Worm (Caenorhabditis elegans) whole organism, L3 larva: Measurements from ENCODE around the gene unc-129.

Source experiments
- R02D3.7 ChIP-seq: fragments of 150-350 bp; optimal IDR thresholded peaks from 2 replicates; lab custom pipeline; 2014; ENCODE audit warnings: missing biosample characterization, missing genetic modification characterization
- ZK546.5 ChIP-seq: sonication (generic microtip); optimal IDR thresholded peaks from 2 replicates; lab custom pipeline; 2017; ENCODE audit warnings: missing biosample characterization, missing genetic modification characterization
- aly-2 ChIP-seq: fragments of 150-350 bp; optimal IDR thresholded peaks from 2 replicates; lab custom pipeline; 2014; ENCODE audit warnings: missing biosample characterization, missing genetic modification characterization
- ama-1 ChIP-seq: fragments of 150-350 bp; optimal IDR thresholded peaks from 2 replicates; lab custom pipeline; 2018
- ceh-16 ChIP-seq: sonication (generic microtip); optimal IDR thresholded peaks from 2 replicates; lab custom pipeline; 2017; ENCODE audit warnings: missing biosample characterization, missing genetic modification characterization
- ceh-82 ChIP-seq: fragments of 150-350 bp; optimal IDR thresholded peaks from 2 replicates; lab custom pipeline; 2014; ENCODE audit warnings: missing biosample characterization, missing genetic modification characterization
- ceh-9 ChIP-seq: sonication (generic microtip); optimal IDR thresholded peaks from 2 replicates; lab custom pipeline; 2018; ENCODE audit warnings: missing biosample characterization, missing genetic modification characterization
- daf-12 ChIP-seq: fragments of 150-350 bp; optimal IDR thresholded peaks from 2 replicates; lab custom pipeline; 2014; ENCODE audit warnings: missing biosample characterization, missing genetic modification reagents, missing genetic modification characterization
- egl-27 ChIP-seq: sonication (generic microtip); optimal IDR thresholded peaks from 4 replicates; lab custom pipeline; 2017; ENCODE audit warnings: missing biosample characterization, missing genetic modification reagents, missing genetic modification characterization
- egl-5 ChIP-seq: fragments of 150-350 bp; optimal IDR thresholded peaks from 2 replicates; lab custom pipeline; 2017; ENCODE audit warnings: missing biosample characterization, missing genetic modification reagents, missing genetic modification characterization, inconsistent platforms
- elt-1 ChIP-seq: fragments of 150-350 bp; optimal IDR thresholded peaks from 2 replicates; lab custom pipeline; 2014; ENCODE audit warnings: missing biosample characterization, missing genetic modification characterization
- eor-1 ChIP-seq, 2 experiments: fragments of 150-350 bp; optimal IDR thresholded peaks; 2 replicates each; lab custom pipeline; 2014 to 2018; ENCODE audit warnings: missing biosample characterization in 2 of 2, missing genetic modification characterization in 2 of 2
- fkh-10 ChIP-seq: sonication (generic microtip); optimal IDR thresholded peaks from 2 replicates; lab custom pipeline; 2017; ENCODE audit warnings: missing biosample characterization, missing genetic modification reagents, missing genetic modification characterization
- fkh-2 ChIP-seq: fragments of 150-350 bp; optimal IDR thresholded peaks from 2 replicates; lab custom pipeline; 2014; ENCODE audit warnings: missing biosample characterization, missing genetic modification reagents, missing genetic modification characterization
- fos-1 ChIP-seq: fragments of 150-350 bp; optimal IDR thresholded peaks from 2 replicates; lab custom pipeline; 2014; ENCODE audit warnings: missing biosample characterization, missing genetic modification characterization
- hmg-11 ChIP-seq: sonication (generic microtip); optimal IDR thresholded peaks from 2 replicates; lab custom pipeline; 2016; ENCODE audit warnings: missing genetic modification characterization, missing compliant biosample characterization
- jun-1 ChIP-seq: fragments of 150-350 bp; optimal IDR thresholded peaks from 2 replicates; lab custom pipeline; 2014; ENCODE audit warnings: missing biosample characterization, missing genetic modification reagents, missing genetic modification characterization
- lin-15B ChIP-seq: fragments of 150-350 bp; optimal IDR thresholded peaks from 2 replicates; lab custom pipeline; 2014; ENCODE audit warnings: missing biosample characterization, missing genetic modification characterization
- lin-39 ChIP-seq: fragments of 150-350 bp; optimal IDR thresholded peaks from 2 replicates; lab custom pipeline; 2018; ENCODE audit warnings: missing biosample characterization, missing genetic modification reagents, missing genetic modification characterization
- mdl-1 ChIP-seq: fragments of 150-350 bp; optimal IDR thresholded peaks from 2 replicates; lab custom pipeline; 2014; ENCODE audit warnings: missing biosample characterization, missing genetic modification characterization
- mml-1 ChIP-seq: fragments of 150-350 bp; sonication (generic microtip); optimal IDR thresholded peaks from 3 replicates; lab custom pipeline; 2014; ENCODE audit warnings: missing biosample characterization, missing genetic modification characterization
- nfya-1 ChIP-seq: sonication (generic microtip); optimal IDR thresholded peaks from 2 replicates; lab custom pipeline; 2017; ENCODE audit warnings: missing genetic modification characterization, mild to moderate bottlenecking, missing compliant biosample characterization, antibody characterized with exemption, moderate library complexity; ENCODE audit not compliant: insufficient read depth
- nhr-11 ChIP-seq: fragments of 150-350 bp; optimal IDR thresholded peaks from 2 replicates; lab custom pipeline; 2014; ENCODE audit warnings: missing biosample characterization, missing genetic modification characterization
- nhr-12 ChIP-seq: fragments of 150-350 bp; optimal IDR thresholded peaks from 2 replicates; lab custom pipeline; 2014; ENCODE audit warnings: missing biosample characterization, missing genetic modification characterization
- nhr-23 ChIP-seq: fragments of 150-350 bp; optimal IDR thresholded peaks from 2 replicates; lab custom pipeline; 2014; ENCODE audit warnings: missing biosample characterization, missing genetic modification reagents, missing genetic modification characterization
- nhr-28 ChIP-seq: fragments of 150-350 bp; optimal IDR thresholded peaks from 2 replicates; lab custom pipeline; 2014; ENCODE audit warnings: missing biosample characterization, missing genetic modification characterization
- nhr-67 ChIP-seq: fragments of 150-350 bp; optimal IDR thresholded peaks from 2 replicates; lab custom pipeline; 2014; ENCODE audit warnings: missing biosample characterization, missing genetic modification characterization
- nhr-77 ChIP-seq: fragments of 150-350 bp; optimal IDR thresholded peaks from 2 replicates; lab custom pipeline; 2014; ENCODE audit warnings: missing biosample characterization, missing genetic modification characterization
- pqm-1 ChIP-seq: fragments of 150-350 bp; optimal IDR thresholded peaks from 2 replicates; lab custom pipeline; 2017; ENCODE audit warnings: missing biosample characterization, missing genetic modification characterization, inconsistent platforms
- sea-2 ChIP-seq: fragments of 150-350 bp; sonication (generic microtip); optimal IDR thresholded peaks from 4 replicates; lab custom pipeline; 2014; ENCODE audit warnings: missing biosample characterization, missing genetic modification reagents, missing genetic modification characterization
- skn-1 ChIP-seq: fragments of 150-350 bp; optimal IDR thresholded peaks from 2 replicates; lab custom pipeline; 2014; ENCODE audit warnings: missing biosample characterization, missing genetic modification characterization
- snpc-4 ChIP-seq: fragments of 150-350 bp; optimal IDR thresholded peaks from 2 replicates; lab custom pipeline; 2014; ENCODE audit warnings: missing biosample characterization, missing genetic modification characterization
- tbx-2 ChIP-seq: sonication (generic microtip); optimal IDR thresholded peaks from 2 replicates; lab custom pipeline; 2016; ENCODE audit warnings: mild to moderate bottlenecking, missing genetic modification characterization, missing compliant biosample characterization
- unc-39 ChIP-seq: sonication (generic microtip); optimal IDR thresholded peaks from 4 replicates; lab custom pipeline; 2017; ENCODE audit warnings: missing biosample characterization, missing genetic modification characterization
- unc-62 ChIP-seq: fragments of 150-350 bp; sonication (generic microtip); optimal IDR thresholded peaks from 4 replicates; lab custom pipeline; 2014; ENCODE audit warnings: missing biosample characterization, missing genetic modification reagents, missing genetic modification characterization
- ztf-11 ChIP-seq: fragments of 150-350 bp; optimal IDR thresholded peaks from 2 replicates; lab custom pipeline; 2014; ENCODE audit warnings: missing biosample characterization, missing genetic modification characterization
- ztf-4 ChIP-seq: fragments of 150-350 bp; optimal IDR thresholded peaks from 2 replicates; lab custom pipeline; 2014; ENCODE audit warnings: missing biosample characterization, missing genetic modification characterization

Gene unc-129

ce11 chrIV:9007947-9008346, 2.7 kb upstream of the unc-129 start:
- TF ChIP-seq skn-1 (tag; lab: Kevin White, UChicago) (no peak), fos-1 (no peak), nhr-12 (no peak), mdl-1 (tag; lab: Kevin White, UChicago) (no peak), tbx-2 (no peak), nhr-77 (tag; lab: Kevin White, UChicago) (no peak), egl-27 (no peak), lin-39 (tag; lab: Kevin White, UChicago) (no peak), nhr-28 (no peak), unc-39 (no peak)

ce11 chrIV:9002636-9003035, 2.6 kb downstream of the unc-129 start, which contains the start of gene C53D6.8:
TSS of gene C53D6.8 (minus strand) at chrIV:9002736.
- TF ChIP-seq nhr-23 (tag; lab: Kevin White, UChicago), result no peak
- no peak for TF ChIP-seq ztf-11
- no peak for TF ChIP-seq fkh-2
- TF ChIP-seq R02D3.7 (tag; lab: Kevin White, UChicago), result no peak
- TF ChIP-seq fkh-10 (GFP tag; lab: Kevin White, UChicago), result no peak
- no peak for TF ChIP-seq ZK546.5 (tag; lab: Kevin White, UChicago)
- no peak for TF ChIP-seq aly-2 (tag; lab: Kevin White, UChicago)
- TF ChIP-seq skn-1 (tag; lab: Kevin White, UChicago), result no peak
- no peak for TF ChIP-seq jun-1 (tag; lab: Kevin White, UChicago)
- TF ChIP-seq elt-1 (tag; lab: Kevin White, UChicago), result no peak

ce11 chrIV:9001184-9001583, 4.0 kb downstream of the unc-129 start:
- TF ChIP-seq daf-12, result no peak
- TF ChIP-seq nhr-11 (tag; lab: Kevin White, UChicago), result no peak
- TF ChIP-seq ceh-82 (tag; lab: Kevin White, UChicago), result no peak
- TF ChIP-seq egl-5 (tag; lab: Kevin White, UChicago), result no peak
- no peak for TF ChIP-seq ceh-9 (tag; lab: Kevin White, UChicago)
- TF ChIP-seq lin-15B (tag; lab: Kevin White, UChicago), result no peak
- no peak for TF ChIP-seq elt-1 (tag; lab: Kevin White, UChicago)
- no peak for TF ChIP-seq ztf-11
- TF ChIP-seq ceh-16 (tag; lab: Kevin White, UChicago), result no peak
- TF ChIP-seq nhr-28, result no peak
- TF ChIP-seq nfya-1, result no peak
- TF ChIP-seq tbx-2, result no peak
- no peak for TF ChIP-seq hmg-11 (tag; lab: Kevin White, UChicago)
- TF ChIP-seq aly-2 (tag; lab: Kevin White, UChicago), result no peak
- TF ChIP-seq jun-1 (tag; lab: Kevin White, UChicago), result no peak
- TF ChIP-seq eor-1 (tag; optimal IDR thresholded peaks at IDR 0.05; lab: Kevin White, UChicago), result no peak

- TF ChIP-seq egl-27 (no peak), nhr-77 (tag; lab: Kevin White, UChicago) (no peak), mml-1 (tag; lab: Kevin White, UChicago) (no peak)
These were observed 4.5 kb downstream of the unc-129 start for ce11 chrIV:9000664-9001063.

ce11 chrIV:8994487-8994886, 10.7 kb downstream of the unc-129 start:
- TF ChIP-seq nhr-67 (tag; lab: Kevin White, UChicago) (no peak), ceh-9 (tag; lab: Kevin White, UChicago) (no peak), ztf-4 (tag; lab: Kevin White, UChicago) (no peak), ztf-11 (no peak), hmg-11 (tag; lab: Kevin White, UChicago) (no peak), unc-62 (GFP tag; lab: Kevin White, UChicago) (no peak), pqm-1 (tag; lab: Kevin White, UChicago) (no peak), fos-1 (no peak), ZK546.5 (tag; lab: Kevin White, UChicago) (no peak), jun-1 (tag; lab: Kevin White, UChicago) (no peak), fkh-10 (GFP tag; lab: Kevin White, UChicago) (no peak), sea-2 (no peak), ama-1 (lab: Kevin White, UChicago) (no peak), nhr-28 (no peak), snpc-4 (no peak), fkh-2 (no peak), nhr-23 (tag; lab: Kevin White, UChicago) (no peak), daf-12 (no peak)
